Fruit fly (Drosophila melanogaster) whole organism, embryonic: ENCODE results near the gene CG42764.

ENCODE experiments used
- BtbVII ChIP-seq: fragments of 200-800 bp; sonication (Bioruptor generic); optimal IDR thresholded peaks from 3 replicates; lab custom pipeline; 2017; ENCODE audit warnings: missing biosample characterization, mild to moderate bottlenecking, missing genetic modification characterization
- CG15073 ChIP-seq: fragments of 200-800 bp; sonication (Bioruptor generic); optimal IDR thresholded peaks from 2 replicates; lab custom pipeline; 2016; ENCODE audit warnings: missing biosample characterization, missing genetic modification characterization
- CG6254 ChIP-seq: fragments of 200-800 bp; sonication (Bioruptor generic); optimal IDR thresholded peaks from 3 replicates; lab custom pipeline; 2017; ENCODE audit warnings: mild to moderate bottlenecking, missing biosample characterization, missing genetic modification reagents, missing genetic modification characterization
- Fer3 ChIP-seq: fragments of 200-800 bp; sonication (Bioruptor generic); optimal IDR thresholded peaks from 2 replicates; lab custom pipeline; 2018; ENCODE audit warnings: missing biosample characterization, mild to moderate bottlenecking, missing genetic modification characterization, moderate library complexity
- Max ChIP-seq: fragments of 200-800 bp; sonication (Bioruptor generic); optimal IDR thresholded peaks from 2 replicates; lab custom pipeline; 2016; ENCODE audit warnings: missing biosample characterization, mild to moderate bottlenecking, missing genetic modification characterization
- br ChIP-seq: fragments of >200 bp; optimal IDR thresholded peaks from 2 replicates; lab custom pipeline; 2017

- TF ChIP-seq Fer3 (tag; lab: Kevin White, UChicago) (no peak), Max (GFP tag; lab: Kevin White, UChicago) (no peak), CG15073 (no peak), br (lab: Kevin White, UChicago) (no peak), CG6254 (GFP tag; lab: Kevin White, UChicago) (no peak), BtbVII (GFP tag; lab: Kevin White, UChicago) (no peak)
Observed at dm6 chr3L:20472607-20473006, 6.8 kb upstream of the CG42764 start.
